Worm (Caenorhabditis elegans) whole organism, mixed stage, embryonic: ENCODE results near the gene stim-1.

ENCODE experiments used
- M03D4.4 ChIP-seq: sonication (generic microtip); optimal IDR thresholded peaks from 2 replicates; lab custom pipeline; 2017; ENCODE audit warnings: mild to moderate bottlenecking, missing genetic modification characterization, missing compliant biosample characterization
- bed-3 ChIP-seq: fragments of 200-800 bp; sonication (Bioruptor generic); optimal IDR thresholded peaks from 3 replicates; lab custom pipeline; 2018; ENCODE audit warnings: mild to moderate bottlenecking, missing genetic modification characterization, moderate library complexity, missing compliant biosample characterization
- ceh-39 ChIP-seq: fragments of 150-350 bp; optimal IDR thresholded peaks from 2 replicates; lab custom pipeline; 2014; ENCODE audit warnings: missing biosample characterization, missing genetic modification characterization
- ceh-43 ChIP-seq: fragments of 200-800 bp; sonication (Bioruptor generic); optimal IDR thresholded peaks from 2 replicates; lab custom pipeline; 2018; ENCODE audit warnings: mild to moderate bottlenecking, missing genetic modification characterization, moderate library complexity, missing compliant biosample characterization
- ceh-83 ChIP-seq: fragments of 200-800 bp; sonication (Bioruptor generic); optimal IDR thresholded peaks from 2 replicates; lab custom pipeline; 2018; ENCODE audit warnings: mild to moderate bottlenecking, missing genetic modification characterization, missing compliant biosample characterization
- ces-1 ChIP-seq: fragments of 150-350 bp; optimal IDR thresholded peaks from 2 replicates; lab custom pipeline; 2014; ENCODE audit warnings: missing biosample characterization, missing genetic modification reagents, missing genetic modification characterization
- cnd-1 ChIP-seq: fragments of 200-800 bp; sonication (Bioruptor generic); optimal IDR thresholded peaks from 2 replicates; lab custom pipeline; 2018; ENCODE audit warnings: mild to moderate bottlenecking, missing genetic modification characterization, missing compliant biosample characterization
- drap-1 ChIP-seq: fragments of 200-800 bp; sonication (Bioruptor generic); optimal IDR thresholded peaks from 3 replicates; lab custom pipeline; 2018; ENCODE audit warnings: mild to moderate bottlenecking, missing genetic modification characterization, missing compliant biosample characterization
- elt-1 ChIP-seq: sonication (generic microtip); optimal IDR thresholded peaks from 2 replicates; lab custom pipeline; 2017; ENCODE audit warnings: missing genetic modification characterization, mild to moderate bottlenecking, missing compliant biosample characterization, antibody characterized with exemption, moderate library complexity, borderline replicate concordance; ENCODE audit not compliant: insufficient read depth
- elt-3 ChIP-seq: fragments of 150-350 bp; optimal IDR thresholded peaks from 2 replicates; lab custom pipeline; 2014; ENCODE audit warnings: missing biosample characterization, missing genetic modification characterization
- flh-1 ChIP-seq: fragments of 200-800 bp; sonication (Bioruptor generic); optimal IDR thresholded peaks from 2 replicates; lab custom pipeline; 2018; ENCODE audit warnings: mild to moderate bottlenecking, missing genetic modification characterization, moderate library complexity, missing compliant biosample characterization
- ham-2 ChIP-seq: fragments of 200-800 bp; sonication (Bioruptor generic); optimal IDR thresholded peaks from 2 replicates; lab custom pipeline; 2018; ENCODE audit warnings: mild to moderate bottlenecking, missing genetic modification characterization, missing compliant biosample characterization
- lin-13 ChIP-seq: fragments of 150-350 bp; optimal IDR thresholded peaks from 2 replicates; lab custom pipeline; 2014; ENCODE audit warnings: missing biosample characterization, missing genetic modification characterization
- lin-32 ChIP-seq: fragments of 200-800 bp; sonication (Bioruptor generic); optimal IDR thresholded peaks from 2 replicates; lab custom pipeline; 2018; ENCODE audit warnings: mild to moderate bottlenecking, missing genetic modification characterization, missing compliant biosample characterization
- lsy-2 ChIP-seq: fragments of 150-350 bp; optimal IDR thresholded peaks from 2 replicates; lab custom pipeline; 2014; ENCODE audit warnings: missing biosample characterization, missing genetic modification characterization
- mab-5 ChIP-seq: fragments of 150-350 bp; optimal IDR thresholded peaks from 2 replicates; lab custom pipeline; 2014; ENCODE audit warnings: missing biosample characterization, missing genetic modification characterization
- mep-1 ChIP-seq: fragments of 150-350 bp; optimal IDR thresholded peaks from 2 replicates; lab custom pipeline; 2017; ENCODE audit warnings: missing biosample characterization, missing genetic modification reagents, missing genetic modification characterization, inconsistent platforms
- mls-2 ChIP-seq: sonication (generic microtip); optimal IDR thresholded peaks from 2 replicates; lab custom pipeline; 2016; ENCODE audit warnings: mild to moderate bottlenecking, missing genetic modification characterization, moderate library complexity, missing compliant biosample characterization
- nhr-12 ChIP-seq: fragments of 150-350 bp; optimal IDR thresholded peaks from 2 replicates; lab custom pipeline; 2014; ENCODE audit warnings: missing biosample characterization, missing genetic modification characterization
- nhr-2 ChIP-seq: fragments of 150-350 bp; optimal IDR thresholded peaks from 2 replicates; lab custom pipeline; 2014; ENCODE audit warnings: missing biosample characterization, missing genetic modification characterization
- nhr-237 ChIP-seq: fragments of 150-350 bp; optimal IDR thresholded peaks from 2 replicates; lab custom pipeline; 2014; ENCODE audit warnings: missing biosample characterization, missing genetic modification characterization
- nhr-28 ChIP-seq: fragments of 150-350 bp; optimal IDR thresholded peaks from 2 replicates; lab custom pipeline; 2014; ENCODE audit warnings: missing biosample characterization, missing genetic modification characterization
- sem-2 ChIP-seq: fragments of 200-800 bp; sonication (Bioruptor generic); optimal IDR thresholded peaks from 2 replicates; lab custom pipeline; 2018; ENCODE audit warnings: mild to moderate bottlenecking, missing genetic modification characterization, missing compliant biosample characterization
- snpc-4 ChIP-seq: fragments of 150-350 bp; optimal IDR thresholded peaks from 2 replicates; lab custom pipeline; 2014; ENCODE audit warnings: missing biosample characterization, missing genetic modification characterization
- sptf-1 ChIP-seq: sonication (generic microtip); optimal IDR thresholded peaks from 2 replicates; lab custom pipeline; 2017; ENCODE audit warnings: mild to moderate bottlenecking, missing genetic modification characterization, moderate library complexity, missing compliant biosample characterization
- unc-120 ChIP-seq: sonication (generic microtip); optimal IDR thresholded peaks from 2 replicates; lab custom pipeline; 2017; ENCODE audit warnings: missing genetic modification characterization, missing compliant biosample characterization; ENCODE audit not compliant: poor library complexity, severe bottlenecking
- unc-39 ChIP-seq: fragments of 150-350 bp; optimal IDR thresholded peaks from 2 replicates; lab custom pipeline; 2014; ENCODE audit warnings: missing biosample characterization, missing genetic modification characterization
- unc-62 ChIP-seq: fragments of 150-350 bp; optimal IDR thresholded peaks from 2 replicates; lab custom pipeline; 2014; ENCODE audit warnings: missing biosample characterization, missing genetic modification reagents, missing genetic modification characterization
- zip-8 ChIP-seq: fragments of 150-350 bp; optimal IDR thresholded peaks from 2 replicates; lab custom pipeline; 2014; ENCODE audit warnings: missing biosample characterization, missing genetic modification characterization
- ztf-11 ChIP-seq: fragments of 150-350 bp; optimal IDR thresholded peaks from 2 replicates; lab custom pipeline; 2014; ENCODE audit warnings: missing biosample characterization, missing genetic modification characterization

stim-1 gene

ce11 chrIII:418649-419048 is at the start of gene stim-1:
stim-1 (minus strand) TSS chrIII:418749.
- TF ChIP-seq bed-3 (GFP tag; lab: Kevin White, UChicago) (no peak), lin-32 (GFP tag; lab: Kevin White, UChicago) (no peak), ceh-39 (no peak), unc-62 (GFP tag; lab: Kevin White, UChicago) (no peak), sptf-1 (tag; lab: Kevin White, UChicago) (no peak), drap-1 (GFP tag; lab: Kevin White, UChicago) (no peak), mls-2 (tag; lab: Kevin White, UChicago) (no peak), nhr-28 (tag; lab: Kevin White, UChicago) (no peak), mab-5 (tag; lab: Kevin White, UChicago) (no peak), elt-3 (tag; lab: Kevin White, UChicago) (no peak), flh-1 (GFP tag; lab: Kevin White, UChicago) (no peak), M03D4.4 (no peak), ztf-11 (tag; lab: Kevin White, UChicago) (no peak)

- TF ChIP-seq lsy-2, result no peak
- no peak for TF ChIP-seq mab-5 (tag; lab: Kevin White, UChicago)
- no peak for TF ChIP-seq lin-32 (GFP tag; lab: Kevin White, UChicago)
- no peak for TF ChIP-seq zip-8
Measured at ce11 chrIII:463711-464110, 45.2 kb upstream of the stim-1 start, which contains the start of gene Y55B1BR.6. Y55B1BR.6 (minus strand) TSS chrIII:463811.

DNA sequence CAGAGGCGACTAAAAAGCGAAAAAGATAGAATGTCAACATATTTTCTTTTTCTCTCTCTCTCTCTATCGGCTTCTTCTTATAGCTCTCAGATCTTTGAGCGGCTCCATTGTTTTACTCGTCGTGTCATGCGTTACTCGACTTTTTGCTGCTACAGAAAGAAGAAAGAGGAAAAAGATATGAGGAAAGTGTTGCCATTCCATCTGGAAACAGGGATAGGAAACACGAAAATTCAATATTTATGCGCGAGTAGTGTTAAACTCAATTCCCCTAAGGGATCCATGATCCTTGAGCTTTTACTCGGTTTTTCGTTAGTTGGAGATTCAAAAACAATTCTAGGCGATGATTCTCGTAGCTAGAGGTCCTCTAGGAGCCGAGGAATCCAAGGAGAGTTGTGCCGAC is 37.2 kb upstream of the stim-1 start:
- TF ChIP-seq sptf-1 (tag; lab: Kevin White, UChicago) (no peak), lin-13 (no peak), bed-3 (GFP tag; lab: Kevin White, UChicago) (no peak), elt-3 (tag; lab: Kevin White, UChicago) (no peak), zip-8 (no peak), ces-1 (peak; percentile 16)

DNA sequence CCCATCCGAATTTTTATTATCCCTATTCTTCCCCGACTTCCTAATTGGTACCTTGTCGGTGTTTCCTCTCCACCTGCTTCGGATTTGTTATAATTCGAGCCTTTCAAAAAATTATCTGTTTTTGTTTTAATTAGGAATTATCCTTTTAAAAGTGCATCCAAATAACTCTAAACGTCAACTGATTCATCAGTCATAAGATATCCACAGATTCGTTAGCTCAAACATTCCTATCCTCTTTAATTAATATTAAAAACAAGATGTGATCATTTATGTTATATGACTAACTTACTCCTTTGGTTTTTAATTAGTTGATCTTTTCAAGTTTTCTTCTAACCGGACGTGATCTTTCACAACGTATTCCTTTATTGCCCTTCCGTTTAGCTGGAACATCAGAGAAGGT is 28.3 kb upstream of the stim-1 start:
- TF ChIP-seq nhr-28 (tag; lab: Kevin White, UChicago) (no peak), nhr-2 (tag; lab: Kevin White, UChicago) (no peak), unc-120 (tag; lab: Kevin White, UChicago) (no peak), mls-2 (tag; lab: Kevin White, UChicago) (no peak), unc-39 (tag; lab: Kevin White, UChicago) (no peak), elt-1 (no peak), drap-1 (GFP tag; lab: Kevin White, UChicago) (no peak), nhr-12 (no peak), ztf-11 (tag; lab: Kevin White, UChicago) (no peak), sem-2 (GFP tag; lab: Kevin White, UChicago) (no peak), mab-5 (tag; lab: Kevin White, UChicago) (no peak), snpc-4 (tag; lab: Kevin White, UChicago) (no peak), mep-1 (tag; lab: Kevin White, UChicago) (no peak), M03D4.4 (no peak), lin-32 (GFP tag; lab: Kevin White, UChicago) (no peak)

- TF ChIP-seq ceh-43 (GFP tag; lab: Kevin White, UChicago) (peak; percentile 19), mls-2 (tag; lab: Kevin White, UChicago) (peak; percentile 58), cnd-1 (peak; percentile 65), sem-2 (GFP tag; lab: Kevin White, UChicago) (peak; percentile 53), M03D4.4 (peak; percentile 75), sptf-1 (tag; lab: Kevin White, UChicago) (peak; percentile 73), ceh-83 (GFP tag; lab: Kevin White, UChicago) (peak; percentile 9), drap-1 (GFP tag; lab: Kevin White, UChicago) (peak; percentile 60), lin-32 (GFP tag; lab: Kevin White, UChicago) (peak; percentile 66), flh-1 (GFP tag; lab: Kevin White, UChicago) (peak; percentile 25), ham-2 (peak; percentile 15)
Measured at ce11 chrIII:445515-445914, 27.0 kb upstream of the stim-1 start.

DNA sequence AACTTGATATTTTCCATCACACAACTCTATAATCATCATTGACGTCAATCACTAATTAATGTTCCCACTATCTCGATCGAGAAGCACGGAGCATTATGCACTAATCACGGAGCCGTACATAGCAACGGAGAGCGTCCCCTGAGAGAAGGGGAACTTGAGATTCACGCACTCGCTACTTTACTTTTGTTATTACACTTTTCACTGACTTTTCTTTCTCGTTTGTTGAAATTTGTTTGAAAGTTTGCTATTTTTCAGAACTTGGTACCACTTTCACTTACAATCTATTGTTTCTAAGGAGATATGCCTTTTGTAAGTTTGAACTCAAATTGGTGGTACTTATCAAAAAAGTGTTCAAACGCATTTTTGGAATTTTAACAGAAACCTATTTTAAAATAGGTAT is 25.6 kb upstream of the stim-1 start, which contains the start of gene Y55B1BR.8:
Y55B1BR.8 (plus strand) TSS at position 301 of the 400 bp plus-strand sequence.
- TF ChIP-seq sptf-1 (tag; lab: Kevin White, UChicago) (no peak), elt-3 (tag; lab: Kevin White, UChicago) (no peak), nhr-237 (tag; lab: Kevin White, UChicago) (no peak), ztf-11 (tag; lab: Kevin White, UChicago) (no peak)
- TF ChIP-seq, all 35 proteins: peak for 0
